Fruit fly (Drosophila melanogaster) whole organism, embryonic: Measurements from ENCODE around the gene Cpr31A.

Source experiments
- CG10267 ChIP-seq: fragments of 200-800 bp; sonication (Bioruptor generic); optimal IDR thresholded peaks from 2 replicates; lab custom pipeline; 2018; ENCODE audit warnings: missing biosample characterization, mild to moderate bottlenecking, missing genetic modification characterization, moderate library complexity
- CG10321 ChIP-seq: fragments of 200-800 bp; sonication (Bioruptor generic); IDR thresholded peaks from 2 replicates; pipeline ENCODE4 v1.3.6; 2022; ENCODE audit warnings: missing biosample characterization, missing genetic modification characterization
- CG10979 ChIP-seq: fragments of 200-800 bp; sonication (Bioruptor generic); optimal IDR thresholded peaks from 2 replicates; lab custom pipeline; 2018; ENCODE audit warnings: missing biosample characterization, mild to moderate bottlenecking, missing genetic modification characterization, moderate library complexity
- CG11504 ChIP-seq: fragments of 200-800 bp; sonication (Bioruptor generic); optimal IDR thresholded peaks from 3 replicates; lab custom pipeline; 2019; ENCODE audit warnings: missing biosample characterization, mild to moderate bottlenecking, missing genetic modification characterization, moderate library complexity
- CG13624 ChIP-seq: fragments of 200-800 bp; sonication (Bioruptor generic); optimal IDR thresholded peaks from 2 replicates; lab custom pipeline; 2016; ENCODE audit warnings: missing biosample characterization, missing genetic modification characterization
- CG13894 ChIP-seq: fragments of 200-800 bp; sonication (Bioruptor generic); optimal IDR thresholded peaks from 3 replicates; lab custom pipeline; 2018; ENCODE audit warnings: missing biosample characterization, mild to moderate bottlenecking, missing genetic modification characterization, moderate library complexity
- CG14667 ChIP-seq: fragments of 200-800 bp; sonication (Bioruptor generic); IDR thresholded peaks from 2 replicates; pipeline ENCODE4 v1.3.6; 2022; ENCODE audit warnings: missing biosample characterization, missing genetic modification characterization
- CG1647 ChIP-seq: fragments of 200-800 bp; sonication (Bioruptor generic); optimal IDR thresholded peaks from 3 replicates; lab custom pipeline; 2016; ENCODE audit warnings: missing biosample characterization, missing genetic modification characterization
- CG17186 ChIP-seq: fragments of 200-800 bp; sonication (Bioruptor generic); optimal IDR thresholded peaks from 3 replicates; lab custom pipeline; 2017; ENCODE audit warnings: missing biosample characterization, missing genetic modification reagents, missing genetic modification characterization
- CG2116 ChIP-seq: fragments of 200-800 bp; sonication (Bioruptor generic); optimal IDR thresholded peaks from 3 replicates; lab custom pipeline; 2018; ENCODE audit warnings: missing biosample characterization, mild to moderate bottlenecking, missing genetic modification characterization
- CG42726 ChIP-seq: fragments of 200-800 bp; sonication (Bioruptor generic); IDR thresholded peaks from 2 replicates; pipeline ENCODE4 v1.3.6; 2022; ENCODE audit warnings: missing biosample characterization, missing genetic modification characterization; ENCODE audit not compliant: partially characterized antibody
- CG4820 ChIP-seq: fragments of 200-800 bp; sonication (Bioruptor generic); optimal IDR thresholded peaks from 3 replicates; lab custom pipeline; 2016; ENCODE audit warnings: missing biosample characterization, missing genetic modification characterization
- CG5245 ChIP-seq: fragments of 200-800 bp; sonication (Bioruptor generic); optimal IDR thresholded peaks from 3 replicates; lab custom pipeline; 2016; ENCODE audit warnings: missing biosample characterization, missing genetic modification characterization
- CG6272 ChIP-seq: fragments of 200-800 bp; sonication (Bioruptor generic); IDR thresholded peaks from 2 replicates; pipeline ENCODE4 v1.3.6; 2022; ENCODE audit warnings: missing biosample characterization, missing genetic modification characterization
- CG6654 ChIP-seq: fragments of 200-800 bp; sonication (Bioruptor generic); optimal IDR thresholded peaks from 2 replicates; lab custom pipeline; 2017; ENCODE audit warnings: missing biosample characterization, mild to moderate bottlenecking, missing genetic modification characterization
- CG6765 ChIP-seq: fragments of 200-800 bp; sonication (Bioruptor generic); optimal IDR thresholded peaks from 3 replicates; lab custom pipeline; 2017; ENCODE audit warnings: missing biosample characterization, mild to moderate bottlenecking, missing genetic modification characterization
- CG7556 ChIP-seq: fragments of 200-800 bp; sonication (Bioruptor generic); optimal IDR thresholded peaks from 2 replicates; lab custom pipeline; 2017; ENCODE audit warnings: missing biosample characterization, mild to moderate bottlenecking, missing genetic modification characterization
- D19A ChIP-seq: fragments of 200-800 bp; optimal IDR thresholded peaks from 3 replicates; lab custom pipeline; 2019; ENCODE audit warnings: missing biosample characterization, mild to moderate bottlenecking, missing genetic modification characterization, moderate library complexity
- Dfd ChIP-seq, 2 experiments: fragments of >200 bp; optimal IDR thresholded peaks; 2 replicates each; lab custom pipeline; 2017; ENCODE audit warnings: missing biosample characterization in 2 of 2, missing genetic modification characterization in 2 of 2
- HLH3B ChIP-seq: fragments of 200-800 bp; sonication (Bioruptor generic); IDR thresholded peaks from 2 replicates; pipeline ENCODE4 v1.3.6; 2022; ENCODE audit warnings: missing biosample characterization, missing genetic modification characterization
- Jarid2 ChIP-seq: fragments of 200-800 bp; sonication (Bioruptor generic); optimal IDR thresholded peaks from 3 replicates; lab custom pipeline; 2017; ENCODE audit warnings: mild to moderate bottlenecking, missing biosample characterization, missing genetic modification reagents, missing genetic modification characterization
- MBD-R2 ChIP-seq: fragments of 200-800 bp; sonication (Bioruptor generic); IDR thresholded peaks from 2 replicates; pipeline ENCODE4 v1.3.6; 2022; ENCODE audit warnings: missing biosample characterization, missing genetic modification characterization
- NFAT ChIP-seq: fragments of 200-800 bp; sonication (Bioruptor generic); IDR thresholded peaks from 2 replicates; pipeline ENCODE4 v1.3.6; 2022; ENCODE audit warnings: missing biosample characterization, missing genetic modification characterization
- PHDP ChIP-seq: fragments of 200-800 bp; sonication (Bioruptor generic); optimal IDR thresholded peaks from 3 replicates; lab custom pipeline; 2018; ENCODE audit warnings: missing biosample characterization, mild to moderate bottlenecking, missing genetic modification characterization, moderate library complexity
- Poxn ChIP-seq: fragments of 200-800 bp; sonication (Bioruptor generic); IDR thresholded peaks from 2 replicates; pipeline ENCODE4 v1.3.6; 2022; ENCODE audit warnings: missing biosample characterization, missing genetic modification characterization
- aop ChIP-seq: fragments of 200-800 bp; sonication (Bioruptor generic); IDR thresholded peaks from 2 replicates; pipeline ENCODE4 v1.3.6; 2022; ENCODE audit warnings: missing biosample characterization, missing genetic modification characterization
- cas ChIP-seq: fragments of 200-800 bp; sonication (Bioruptor generic); IDR thresholded peaks from 2 replicates; pipeline ENCODE4 v1.3.6; 2022; ENCODE audit warnings: missing biosample characterization, missing genetic modification characterization
- cato ChIP-seq: fragments of 200-800 bp; sonication (Bioruptor generic); optimal IDR thresholded peaks from 2 replicates; lab custom pipeline; 2016; ENCODE audit warnings: missing biosample characterization, missing genetic modification characterization, borderline replicate concordance
- ci ChIP-seq: fragments of 200-800 bp; sonication (Bioruptor generic); IDR thresholded peaks from 3 replicates; pipeline ENCODE4 v1.3.6; 2022; ENCODE audit warnings: missing biosample characterization, missing genetic modification characterization
- cwo ChIP-seq: fragments of 200-800 bp; sonication (Bioruptor generic); optimal IDR thresholded peaks from 3 replicates; lab custom pipeline; 2017; ENCODE audit warnings: missing biosample characterization, missing genetic modification characterization, mild to moderate bottlenecking, moderate library complexity, missing genetic modification reagents
- ems ChIP-seq: fragments of 200-800 bp; sonication (Bioruptor generic); optimal IDR thresholded peaks from 3 replicates; lab custom pipeline; 2016; ENCODE audit warnings: missing biosample characterization, missing genetic modification characterization
- esg ChIP-seq: fragments of 200-800 bp; sonication (Bioruptor generic); conservative IDR thresholded peaks from 2 replicates; pipeline ENCODE4 v1.3.6; 2022; ENCODE audit warnings: missing biosample characterization, missing genetic modification characterization
- ewg ChIP-seq: fragments of 200-800 bp; sonication (Bioruptor generic); optimal IDR thresholded peaks from 3 replicates; lab custom pipeline; 2017; ENCODE audit warnings: mild to moderate bottlenecking, missing biosample characterization, missing genetic modification reagents, missing genetic modification characterization
- exex ChIP-seq: fragments of 200-800 bp; sonication (Bioruptor generic); optimal IDR thresholded peaks from 4 replicates; lab custom pipeline; 2018; ENCODE audit warnings: missing biosample characterization, mild to moderate bottlenecking, missing genetic modification characterization, moderate library complexity
- gsb-n ChIP-seq: fragments of 200-800 bp; sonication (Bioruptor generic); optimal IDR thresholded peaks from 3 replicates; lab custom pipeline; 2018; ENCODE audit warnings: missing biosample characterization, mild to moderate bottlenecking, missing genetic modification characterization
- her ChIP-seq: fragments of 200-800 bp; sonication (Bioruptor generic); optimal IDR thresholded peaks from 2 replicates; lab custom pipeline; 2016; ENCODE audit warnings: missing biosample characterization, missing genetic modification characterization
- pfk ChIP-seq: fragments of 200-800 bp; sonication (Bioruptor generic); optimal IDR thresholded peaks from 2 replicates; lab custom pipeline; 2018; ENCODE audit warnings: missing biosample characterization, mild to moderate bottlenecking, missing genetic modification characterization, moderate library complexity
- pnt ChIP-seq: fragments of 200-800 bp; sonication (Bioruptor generic); optimal IDR thresholded peaks from 3 replicates; lab custom pipeline; 2016; ENCODE audit warnings: missing biosample characterization, missing genetic modification characterization
- pum ChIP-seq: fragments of 200-800 bp; sonication (Bioruptor generic); optimal IDR thresholded peaks from 2 replicates; lab custom pipeline; 2016; ENCODE audit warnings: missing biosample characterization, missing genetic modification characterization
- ranshi ChIP-seq: fragments of 200-800 bp; sonication (Bioruptor generic); IDR thresholded peaks from 2 replicates; pipeline ENCODE4 v1.3.6; 2022; ENCODE audit warnings: missing biosample characterization, missing genetic modification characterization
- run ChIP-seq: fragments of 200-800 bp; sonication (Bioruptor generic); optimal IDR thresholded peaks from 3 replicates; lab custom pipeline; 2018; ENCODE audit warnings: missing biosample characterization, mild to moderate bottlenecking, missing genetic modification characterization
- salm ChIP-seq: fragments of 200-800 bp; sonication (Bioruptor generic); optimal IDR thresholded peaks from 2 replicates; lab custom pipeline; 2018; ENCODE audit warnings: missing biosample characterization, mild to moderate bottlenecking, missing genetic modification characterization
- schlank ChIP-seq: fragments of 200-800 bp; sonication (Bioruptor generic); optimal IDR thresholded peaks from 2 replicates; lab custom pipeline; 2018; ENCODE audit warnings: missing biosample characterization, mild to moderate bottlenecking, missing genetic modification characterization
- sens-2 ChIP-seq: fragments of 200-800 bp; sonication (Bioruptor generic); IDR thresholded peaks from 2 replicates; pipeline ENCODE4 v1.3.6; 2022; ENCODE audit warnings: missing biosample characterization, missing genetic modification characterization
- sim ChIP-seq: fragments of 200-800 bp; sonication (Bioruptor generic); IDR thresholded peaks from 2 replicates; pipeline ENCODE4 v1.3.6; 2022; ENCODE audit warnings: missing biosample characterization, missing genetic modification characterization
- slou ChIP-seq: fragments of 200-800 bp; sonication (Bioruptor generic); optimal IDR thresholded peaks from 3 replicates; lab custom pipeline; 2016; ENCODE audit warnings: missing biosample characterization, missing genetic modification characterization
- sob ChIP-seq: fragments of 200-800 bp; sonication (Bioruptor generic); IDR thresholded peaks from 2 replicates; pipeline ENCODE4 v1.3.6; 2022; ENCODE audit warnings: missing biosample characterization, missing genetic modification characterization
- ssp ChIP-seq: fragments of 200-800 bp; sonication (Bioruptor generic); IDR thresholded peaks from 2 replicates; pipeline ENCODE4 v1.3.6; 2022; ENCODE audit warnings: missing biosample characterization, missing genetic modification characterization
- tll ChIP-seq, 2 experiments: fragments of 200-800 bp in 1 of 2; fragments of >200 bp in 1 of 2; sonication (Bioruptor generic) in 1 of 2; optimal IDR thresholded peaks; 2 replicates each; lab custom pipeline; 2017 to 2019; ENCODE audit warnings: missing biosample characterization in 2 of 2, missing genetic modification characterization in 2 of 2, mild to moderate bottlenecking in 1 of 2, moderate library complexity in 1 of 2
- trh ChIP-seq: fragments of 200-800 bp; sonication (Bioruptor generic); optimal IDR thresholded peaks from 2 replicates; lab custom pipeline; 2016; ENCODE audit warnings: missing biosample characterization, missing genetic modification characterization
- unpg ChIP-seq: fragments of 200-800 bp; sonication (Bioruptor generic); optimal IDR thresholded peaks from 3 replicates; lab custom pipeline; 2018; ENCODE audit warnings: missing biosample characterization, mild to moderate bottlenecking, missing genetic modification characterization, moderate library complexity
- z ChIP-seq: fragments of 200-800 bp; sonication (Bioruptor generic); IDR thresholded peaks from 3 replicates; pipeline ENCODE4 v1.3.6; 2022; ENCODE audit warnings: missing biosample characterization, missing genetic modification characterization

Gene Cpr31A

dm6 chr2L:10009293-10009695 is 44.7 kb upstream of the Cpr31A start, which contains the start of gene Trp1 (continued):
- TF ChIP-seq pnt (no peak), CG1647 (GFP tag; lab: Kevin White, UChicago) (no peak), z (no peak), CG42726 (GFP tag; lab: Robert Waterston, UW) (peak; percentile 97), salm (tag; lab: Kevin White, UChicago) (no peak), exex (tag; lab: Kevin White, UChicago) (no peak), cas (GFP tag; lab: Robert Waterston, UW) (no peak), CG7556 (GFP tag; lab: Kevin White, UChicago) (no peak), HLH3B (GFP tag; lab: Robert Waterston, UW) (no peak), sob (GFP tag; lab: Robert Waterston, UW) (no peak), CG10979 (tag; lab: Kevin White, UChicago) (no peak), tll (GFP tag; optimal IDR thresholded peaks at IDR 0.05; lab: Kevin White, UChicago) (no peak), CG6272 (GFP tag; lab: Robert Waterston, UW) (no peak), ewg (GFP tag; lab: Kevin White, UChicago) (no peak), CG5245 (GFP tag; lab: Kevin White, UChicago) (no peak), aop (GFP tag; lab: Robert Waterston, UW) (no peak), NFAT (GFP tag; lab: Robert Waterston, UW) (no peak), CG10321 (GFP tag; lab: Robert Waterston, UW) (no peak), ems (GFP tag; lab: Kevin White, UChicago) (no peak), Dfd (GFP tag; optimal IDR thresholded peaks at IDR 0.05; lab: Kevin White, UChicago) (no peak), Jarid2 (GFP tag; lab: Kevin White, UChicago) (no peak), CG10267 (tag; lab: Kevin White, UChicago) (peak; percentile 41), CG2116 (GFP tag; lab: Kevin White, UChicago) (peak; percentile 48), CG6765 (no peak), CG17186 (no peak), run (tag; lab: Kevin White, UChicago) (no peak), sim (no peak), PHDP (tag; lab: Kevin White, UChicago) (no peak), schlank (tag; lab: Kevin White, UChicago) (no peak), gsb-n (no peak), sens-2 (no peak), CG11504 (tag; lab: Kevin White, UChicago) (no peak), trh (no peak), Poxn (no peak), esg (GFP tag; lab: Robert Waterston, UW) (no peak), D19A (tag; lab: Kevin White, UChicago) (no peak), ssp (GFP tag; lab: Robert Waterston, UW) (no peak), ranshi (GFP tag; lab: Robert Waterston, UW) (no peak), MBD-R2 (GFP tag; lab: Robert Waterston, UW) (no peak; the same call in 1 of the 2 replicates), pfk (no peak), cwo (GFP tag; lab: Kevin White, UChicago) (no peak), cato (GFP tag; lab: Kevin White, UChicago) (no peak), CG13624 (peak; percentile 9), unpg (GFP tag; lab: Kevin White, UChicago) (no peak), pum (GFP tag; lab: Kevin White, UChicago) (no peak), CG6654 (no peak), slou (no peak), CG13894 (tag; lab: Kevin White, UChicago) (no peak), her (GFP tag; lab: Kevin White, UChicago) (no peak), CG4820 (GFP tag; lab: Kevin White, UChicago) (no peak), ci (no peak), CG14667 (GFP tag; lab: Robert Waterston, UW) (no peak)
